Fruit fly (Drosophila melanogaster) whole organism, wandering third instar larva: Measurements from ENCODE around the gene Scsalpha2.

Source experiments
- Hr78 ChIP-seq: fragments of >200 bp; optimal IDR thresholded peaks from 2 replicates; lab custom pipeline; 2017; ENCODE audit warnings: missing biosample characterization, missing genetic modification characterization
- Rel ChIP-seq, 2 experiments: fragments of 200-800 bp; sonication (Bioruptor generic) in 1 of 2; optimal IDR thresholded peaks; 2 replicates in 1 of 2; 3 replicates in 1 of 2; lab custom pipeline; 2016 to 2019; ENCODE audit warnings: mild to moderate bottlenecking in 2 of 2, missing biosample characterization in 2 of 2, missing genetic modification characterization in 2 of 2, moderate library complexity in 1 of 2
- pan ChIP-seq: fragments of >200 bp; optimal IDR thresholded peaks from 2 replicates; lab custom pipeline; 2017
- psq ChIP-seq: fragments of 200-800 bp; sonication (Bioruptor generic); optimal IDR thresholded peaks from 3 replicates; lab custom pipeline; 2017; ENCODE audit warnings: missing biosample characterization, mild to moderate bottlenecking, missing genetic modification characterization, moderate library complexity
- usp ChIP-seq: fragments of >200 bp; optimal IDR thresholded peaks from 2 replicates; lab custom pipeline; 2017; ENCODE audit warnings: missing biosample characterization, missing genetic modification characterization
- woc ChIP-seq: sonication (Bioruptor generic); optimal IDR thresholded peaks from 2 replicates; lab custom pipeline; 2016; ENCODE audit warnings: missing biosample characterization, mild to moderate bottlenecking, missing genetic modification characterization

dm6 chr3R:19495217-19495616, 32.4 kb upstream of the Scsalpha2 start:
- TF ChIP-seq Rel (GFP tag; optimal IDR thresholded peaks at IDR 0.05; lab: Kevin White, UChicago): no peak
- no peak for TF ChIP-seq Rel (tag; optimal IDR thresholded peaks at IDR 0.05; lab: Kevin White, UChicago)
- no peak for TF ChIP-seq woc
- TF ChIP-seq pan (lab: Kevin White, UChicago): no peak
- TF ChIP-seq Hr78 (GFP tag; lab: Kevin White, UChicago): no peak
- no peak for TF ChIP-seq usp (GFP tag; lab: Kevin White, UChicago)
- TF ChIP-seq psq (GFP tag; lab: Kevin White, UChicago): no peak
